Worm (Caenorhabditis elegans) whole organism, L3 larva: Measurements from ENCODE around the gene del-1.

Source experiments
- R02D3.7 ChIP-seq: fragments of 150-350 bp; optimal IDR thresholded peaks from 2 replicates; lab custom pipeline; 2014; ENCODE audit warnings: missing biosample characterization, missing genetic modification characterization
- ama-1 ChIP-seq: fragments of 150-350 bp; optimal IDR thresholded peaks from 2 replicates; lab custom pipeline; 2018
- egl-5 ChIP-seq: fragments of 150-350 bp; optimal IDR thresholded peaks from 2 replicates; lab custom pipeline; 2017; ENCODE audit warnings: missing biosample characterization, missing genetic modification reagents, missing genetic modification characterization, inconsistent platforms

DNA sequence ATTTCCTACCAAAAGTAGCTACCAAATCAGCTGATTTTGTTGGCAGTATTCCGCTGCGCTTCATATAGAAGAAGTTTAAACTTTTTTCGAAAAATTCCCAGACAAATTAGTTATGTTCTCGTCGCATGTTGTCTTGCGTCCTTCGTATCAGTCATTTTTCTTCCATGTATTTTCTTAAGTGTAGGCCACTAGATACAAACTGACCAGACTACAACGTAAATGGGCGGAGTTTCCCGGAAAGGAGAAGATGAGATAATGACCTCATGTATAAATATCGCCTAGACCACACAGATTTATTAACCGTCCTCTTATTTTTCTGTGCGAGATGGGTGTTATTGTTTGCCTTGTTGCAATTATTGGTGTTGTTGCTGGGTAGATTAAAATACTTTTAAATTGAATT, 42.6 kb upstream of the del-1 start, which contains the start of gene cyp-13B2:
- TF ChIP-seq egl-5 (tag; lab: Kevin White, UChicago) (no peak), ama-1 (lab: Kevin White, UChicago) (no peak), R02D3.7 (no peak)
